Worm (Caenorhabditis elegans) whole organism, midembryonic: Measurements from ENCODE around the gene phf-34.

Source experiments
- T22C8.4 ChIP-seq: fragments of 200-800 bp; sonication (Bioruptor generic); IDR thresholded peaks from 2 replicates; pipeline ENCODE4 v1.3.6; 2022; ENCODE audit warnings: missing genetic modification characterization, missing compliant biosample characterization
- cog-1 ChIP-seq: sonication (generic microtip); optimal IDR thresholded peaks from 2 replicates; lab custom pipeline; 2016; ENCODE audit warnings: missing genetic modification characterization, missing compliant biosample characterization
- flt-1 ChIP-seq: fragments of 200-800 bp; sonication (Bioruptor generic); IDR thresholded peaks from 2 replicates; pipeline ENCODE4 v1.3.6; 2022; ENCODE audit warnings: missing genetic modification characterization, missing compliant biosample characterization
- klf-2 ChIP-seq: fragments of 200-800 bp; sonication (Bioruptor generic); conservative IDR thresholded peaks from 2 replicates; pipeline ENCODE4 v1.3.6; 2022; ENCODE audit warnings: missing genetic modification reagents, missing genetic modification characterization, missing compliant biosample characterization
- med-1 ChIP-seq: sonication (generic microtip); optimal IDR thresholded peaks from 2 replicates; lab custom pipeline; 2017; ENCODE audit warnings: missing genetic modification characterization, mild to moderate bottlenecking, missing compliant biosample characterization, antibody characterized with exemption, missing genetic modification reagents; ENCODE audit not compliant: insufficient read depth
- ref-1 ChIP-seq: fragments of 200-800 bp; sonication (Bioruptor generic); conservative IDR thresholded peaks from 2 replicates; pipeline ENCODE4 v1.3.6; 2022; ENCODE audit warnings: missing genetic modification reagents, missing genetic modification characterization, missing compliant biosample characterization
- tab-1 ChIP-seq: fragments of 200-800 bp; sonication (Bioruptor generic); IDR thresholded peaks from 2 replicates; pipeline ENCODE4 v1.3.6; 2022; ENCODE audit warnings: missing genetic modification characterization, missing compliant biosample characterization
- ztf-23 ChIP-seq: fragments of 200-800 bp; sonication (Bioruptor generic); IDR thresholded peaks from 2 replicates; pipeline ENCODE4 v1.3.6; 2022; ENCODE audit warnings: missing genetic modification reagents, missing genetic modification characterization, missing compliant biosample characterization
- ztf-29 ChIP-seq: fragments of 200-800 bp; sonication (Bioruptor generic); IDR thresholded peaks from 2 replicates; pipeline ENCODE4 v1.3.6; 2022; ENCODE audit warnings: missing genetic modification reagents, missing genetic modification characterization, missing compliant biosample characterization

The phf-34 gene

DNA sequence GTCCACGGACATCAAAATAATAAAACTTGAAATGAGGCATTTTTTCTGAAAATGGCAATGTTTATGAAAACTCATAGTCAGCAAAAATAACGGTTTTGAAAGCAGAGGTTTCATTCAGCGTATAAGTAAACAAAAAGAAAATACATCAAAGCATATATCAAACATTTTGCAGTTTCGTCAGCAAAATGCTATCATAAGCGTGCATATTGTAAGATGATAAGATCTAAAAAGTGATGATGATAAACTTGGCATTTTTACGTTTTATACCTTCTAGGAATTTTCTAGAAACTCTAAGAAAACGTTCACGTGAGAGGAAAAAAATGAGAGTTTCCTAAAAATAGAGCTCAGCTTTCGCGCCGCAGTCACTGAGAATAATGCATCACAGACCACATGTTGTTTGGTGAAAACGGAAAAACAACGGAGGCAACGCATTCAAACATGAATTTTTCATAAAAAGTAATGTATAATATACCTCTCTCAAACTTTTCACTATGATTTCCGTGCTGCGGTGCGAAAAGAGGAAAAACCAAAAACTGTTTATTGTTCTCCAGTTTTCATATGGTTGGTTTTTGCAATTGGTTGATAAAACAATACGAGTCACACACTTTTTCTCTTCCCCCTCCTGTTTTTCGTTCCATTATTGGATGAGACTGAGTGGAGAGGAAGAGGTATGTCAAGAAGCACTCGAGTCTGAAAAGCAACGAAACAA lies 36.2 kb downstream of the phf-34 start, which contains the start of the genes gst-36 and R07B1.5:
TSS of gene gst-36 (minus strand) at position 45 of the 709 bp plus-strand sequence.
TSS of gene R07B1.5 (plus strand) at position 665 of the 709 bp plus-strand sequence.
- no peak for TF ChIP-seq ref-1
- no peak for TF ChIP-seq T22C8.4 (GFP tag; lab: Robert Waterston, UW)
- no peak for TF ChIP-seq klf-2 (GFP tag; lab: Robert Waterston, UW)
- no peak for TF ChIP-seq cog-1
- TF ChIP-seq tab-1 (GFP tag; lab: Robert Waterston, UW) = no peak

DNA sequence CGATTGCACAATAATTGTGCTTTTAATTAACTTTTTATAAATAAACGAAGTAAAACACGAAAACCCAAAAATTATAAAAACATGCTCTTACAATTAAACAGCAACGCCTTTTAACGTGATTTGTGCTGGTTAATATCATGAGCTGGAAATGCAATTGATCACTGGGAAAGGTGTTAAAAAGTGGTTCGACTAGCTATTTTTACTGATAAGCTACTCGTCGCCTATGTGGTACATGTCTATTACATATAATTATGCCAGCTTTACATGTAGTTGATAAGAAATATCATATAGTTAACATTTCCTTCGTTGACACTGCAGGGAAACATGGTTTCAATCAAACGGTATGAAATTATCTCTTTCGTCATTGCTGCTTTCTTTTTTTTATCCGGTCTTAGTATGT lies 41.2 kb downstream of the phf-34 start, which contains the start of gene scav-5:
TSS of gene scav-5 (plus strand) at position 297 of the 400 bp plus-strand sequence.
- TF ChIP-seq cog-1 (no peak), flt-1 (no peak), ztf-23 (no peak), med-1 (GFP tag; lab: Kevin White, UChicago) (no peak), T22C8.4 (GFP tag; lab: Robert Waterston, UW) (no peak), ztf-29 (GFP tag; lab: Robert Waterston, UW) (no peak), tab-1 (GFP tag; lab: Robert Waterston, UW) (no peak)

DNA sequence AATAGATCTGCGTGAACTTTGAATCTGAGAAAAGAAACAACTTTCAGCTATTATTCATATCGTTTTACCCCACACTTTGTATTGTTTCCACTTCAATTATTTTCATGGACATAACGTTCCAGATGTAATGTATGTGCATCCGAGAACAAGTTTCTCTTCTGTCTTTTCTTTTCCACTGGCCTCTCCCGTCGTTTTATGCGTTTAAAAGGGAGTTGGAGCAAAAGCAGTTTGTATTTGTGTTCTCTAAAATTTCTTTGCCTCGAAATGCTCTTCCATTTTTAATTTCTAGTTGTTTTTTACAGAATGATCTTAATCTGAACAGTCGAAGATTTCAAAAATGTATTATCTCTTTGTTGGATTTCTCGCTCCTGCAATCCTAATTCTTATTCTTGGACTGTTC lies 42.7 kb downstream of the phf-34 start, which contains the start of gene R07B1.11:
TSS of gene R07B1.11 (plus strand) at position 301 of the 400 bp plus-strand sequence.
- TF ChIP-seq tab-1 (GFP tag; lab: Robert Waterston, UW) = no peak
- TF ChIP-seq klf-2 (GFP tag; lab: Robert Waterston, UW) = no peak
- no peak for TF ChIP-seq ztf-29 (GFP tag; lab: Robert Waterston, UW)
- TF ChIP-seq cog-1 = no peak
- no peak for TF ChIP-seq T22C8.4 (GFP tag; lab: Robert Waterston, UW)
- no peak for TF ChIP-seq med-1 (GFP tag; lab: Kevin White, UChicago)
- no peak for TF ChIP-seq ztf-23
- no peak for TF ChIP-seq flt-1
- TF ChIP-seq ref-1 = no peak

DNA sequence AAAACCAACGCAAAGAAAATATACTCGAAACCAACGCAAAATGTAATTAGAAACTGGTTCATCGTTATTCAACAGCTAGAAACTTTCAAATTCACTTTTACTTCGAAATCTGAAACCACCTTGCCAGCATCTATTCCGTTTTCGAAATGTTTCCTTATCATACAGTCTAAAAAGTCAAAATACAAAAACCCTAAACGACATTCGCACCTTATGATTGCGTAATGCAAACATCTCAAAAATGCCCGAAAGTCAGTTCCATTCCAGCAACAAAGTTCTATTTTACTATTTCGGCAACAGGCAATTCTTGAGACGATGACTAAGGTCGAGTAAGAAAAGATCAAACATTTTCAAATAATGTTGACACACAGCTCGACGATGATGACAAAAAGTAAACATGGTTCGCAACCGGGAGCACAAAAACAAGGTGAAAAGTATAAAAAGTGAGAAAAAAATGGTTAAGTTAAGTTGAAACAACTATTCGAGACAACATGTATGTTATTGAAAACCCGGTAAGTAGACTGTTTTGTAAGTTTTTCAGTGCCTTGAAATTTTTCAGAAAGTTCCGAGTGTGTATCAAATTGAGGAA lies 47.4 kb downstream of the phf-34 start, which contains the start of gene lec-7:
TSS of gene lec-7 (plus strand) at position 297 of the 586 bp plus-strand sequence.
- TF ChIP-seq ztf-29 (GFP tag; lab: Robert Waterston, UW) = no peak
- no peak for TF ChIP-seq tab-1 (GFP tag; lab: Robert Waterston, UW)
- no peak for TF ChIP-seq ztf-23
- TF ChIP-seq med-1 (GFP tag; lab: Kevin White, UChicago) = no peak
- TF ChIP-seq ref-1 = no peak
- TF ChIP-seq flt-1 = no peak
- no peak for TF ChIP-seq klf-2 (GFP tag; lab: Robert Waterston, UW)
- no peak for TF ChIP-seq cog-1
- TF ChIP-seq T22C8.4 (GFP tag; lab: Robert Waterston, UW) = no peak

DNA sequence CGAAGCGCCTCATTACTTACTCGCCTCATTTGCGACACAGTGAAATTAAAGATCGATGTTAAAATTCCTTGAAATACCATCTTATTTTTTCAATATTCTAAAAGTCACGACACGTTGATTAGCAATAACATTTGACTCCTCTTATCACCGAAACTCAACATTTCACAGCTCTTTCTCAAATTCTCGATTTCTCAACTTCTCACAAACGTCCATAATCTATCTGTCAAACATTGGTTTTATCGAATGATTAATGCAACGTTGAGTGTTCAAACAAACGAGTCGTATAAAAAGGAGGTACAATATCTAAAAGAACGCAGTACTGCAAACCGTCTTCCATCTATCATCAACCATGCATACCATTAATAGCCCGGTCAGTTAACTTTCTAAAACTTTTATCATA lies 49.0 kb downstream of the phf-34 start, which contains the start of gene lec-8:
TSS of gene lec-8 (plus strand) at position 314 of the 400 bp plus-strand sequence.
- TF ChIP-seq flt-1 (no peak), T22C8.4 (GFP tag; lab: Robert Waterston, UW) (no peak), med-1 (GFP tag; lab: Kevin White, UChicago) (no peak), cog-1 (no peak), ref-1 (no peak), ztf-23 (no peak), ztf-29 (GFP tag; lab: Robert Waterston, UW) (no peak), klf-2 (GFP tag; lab: Robert Waterston, UW) (no peak), tab-1 (GFP tag; lab: Robert Waterston, UW) (no peak)

DNA sequence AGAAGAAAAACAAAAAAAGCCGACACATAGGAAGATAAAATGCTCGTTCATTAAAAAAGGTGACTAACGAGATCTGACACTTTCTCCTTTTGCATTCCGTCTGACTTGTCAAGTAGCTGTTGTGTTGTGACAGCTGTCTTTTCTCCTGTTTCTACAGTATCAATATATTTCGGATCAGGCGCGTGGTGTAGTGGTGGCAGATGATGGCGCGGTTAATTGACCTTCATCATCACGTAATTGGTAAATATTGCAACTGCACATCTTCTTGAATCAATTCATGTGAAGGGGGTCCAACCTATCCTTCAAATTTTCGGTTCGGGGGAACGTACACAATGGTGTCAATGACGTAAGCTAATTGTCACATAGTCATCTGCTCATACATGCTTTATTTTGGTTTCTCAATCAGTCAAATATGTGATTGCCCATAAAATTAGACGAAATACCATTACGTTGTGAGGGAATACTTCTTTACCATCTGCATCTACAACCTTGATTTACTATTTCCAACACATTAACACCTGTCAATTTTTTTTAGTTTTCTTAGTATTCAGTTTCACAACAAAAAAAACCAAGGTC lies 51.0 kb downstream of the phf-34 start:
- TF ChIP-seq cog-1 (no peak), tab-1 (GFP tag; lab: Robert Waterston, UW) (no peak), T22C8.4 (GFP tag; lab: Robert Waterston, UW) (no peak), ztf-23 (no peak), ztf-29 (GFP tag; lab: Robert Waterston, UW) (no peak)
